Worm (Caenorhabditis elegans): Measurements from ENCODE around the gene Y14H12A.2.

- TF ChIP-seq ZK546.5 (tag; optimal IDR thresholded peaks at IDR 0.05) (no peak), elt-1 (tag; optimal IDR thresholded peaks at IDR 0.05) (no peak), nhr-76 (tag; optimal IDR thresholded peaks at IDR 0.05) (no peak), unc-62 (GFP tag; optimal IDR thresholded peaks at IDR 0.05) (no peak), nhr-11 (tag; optimal IDR thresholded peaks at IDR 0.05) (no peak), nhr-77 (tag; optimal IDR thresholded peaks at IDR 0.05) (no peak), nhr-23 (tag; optimal IDR thresholded peaks at IDR 0.05) (no peak), pha-4 (tag; optimal IDR thresholded peaks at IDR 0.05) (peak; percentile 7), snpc-4 (tag; optimal IDR thresholded peaks at IDR 0.05) (no peak), R02D3.7 (tag; optimal IDR thresholded peaks at IDR 0.05) (no peak), tbx-2 (tag; optimal IDR thresholded peaks at IDR 0.05) (no peak), ceh-82 (tag; optimal IDR thresholded peaks at IDR 0.05) (no peak)
Measured at ce11 chrII:3992660-3993245, 3.3 kb upstream of the Y14H12A.2 start, which contains the start of gene Y14H12A.1.

All from whole organism, L3 larva.